Fruit fly (Drosophila melanogaster) whole organism, embryonic: ENCODE results near the gene CG3604.

Experiments used
- Asciz ChIP-seq: fragments of 200-800 bp; sonication (Bioruptor generic); optimal IDR thresholded peaks from 2 replicates; lab custom pipeline; 2017; ENCODE audit warnings: missing biosample characterization, mild to moderate bottlenecking, missing genetic modification characterization, missing genetic modification reagents
- Atf3 ChIP-seq: fragments of 200-800 bp; sonication (Bioruptor generic); optimal IDR thresholded peaks from 3 replicates; lab custom pipeline; 2016; ENCODE audit warnings: missing biosample characterization, missing genetic modification characterization
- CG10431 ChIP-seq: fragments of 200-800 bp; sonication (Bioruptor generic); optimal IDR thresholded peaks from 3 replicates; lab custom pipeline; 2018; ENCODE audit warnings: missing biosample characterization, mild to moderate bottlenecking, missing genetic modification characterization
- CG10543 ChIP-seq: fragments of 200-800 bp; sonication (Bioruptor generic); optimal IDR thresholded peaks from 3 replicates; lab custom pipeline; 2017; ENCODE audit warnings: missing biosample characterization, mild to moderate bottlenecking, missing genetic modification characterization, moderate library complexity
- CG11085 ChIP-seq: fragments of 200-800 bp; sonication (Bioruptor generic); IDR thresholded peaks from 2 replicates; pipeline ENCODE4 v1.3.6; 2022; ENCODE audit warnings: missing biosample characterization, missing genetic modification characterization
- CG11560 ChIP-seq: fragments of 200-800 bp; sonication (Bioruptor generic); IDR thresholded peaks from 3 replicates; pipeline ENCODE4 v1.3.6; 2022; ENCODE audit warnings: missing biosample characterization, missing genetic modification characterization
- CG11723 ChIP-seq: fragments of 200-800 bp; sonication (Bioruptor generic); optimal IDR thresholded peaks from 2 replicates; lab custom pipeline; 2017; ENCODE audit warnings: missing biosample characterization, mild to moderate bottlenecking, missing genetic modification characterization
- CG12155 ChIP-seq: fragments of 200-800 bp; sonication (Bioruptor generic); optimal IDR thresholded peaks from 3 replicates; lab custom pipeline; 2016; ENCODE audit warnings: missing biosample characterization, missing genetic modification characterization
- CG13287 ChIP-seq: fragments of 200-800 bp; sonication (Bioruptor generic); IDR thresholded peaks from 2 replicates; pipeline ENCODE4 v1.3.6; 2022; ENCODE audit warnings: missing biosample characterization, missing genetic modification characterization; ENCODE audit not compliant: partially characterized antibody
- CG13624 ChIP-seq: fragments of 200-800 bp; sonication (Bioruptor generic); optimal IDR thresholded peaks from 2 replicates; lab custom pipeline; 2016; ENCODE audit warnings: missing biosample characterization, missing genetic modification characterization
- CG14441 ChIP-seq: fragments of 200-800 bp; sonication (Bioruptor generic); IDR thresholded peaks from 2 replicates; pipeline ENCODE4 v1.3.6; 2022; ENCODE audit warnings: missing biosample characterization, missing genetic modification characterization
- CG17328 ChIP-seq: fragments of 200-800 bp; sonication (Bioruptor generic); IDR thresholded peaks from 2 replicates; pipeline ENCODE4 v1.3.6; 2022; ENCODE audit warnings: missing biosample characterization, missing genetic modification characterization
- CG17829 ChIP-seq: fragments of 200-800 bp; optimal IDR thresholded peaks from 2 replicates; lab custom pipeline; 2019; ENCODE audit warnings: missing biosample characterization, mild to moderate bottlenecking, missing genetic modification characterization, moderate library complexity
- CG1832 ChIP-seq: fragments of 200-800 bp; sonication (Bioruptor generic); optimal IDR thresholded peaks from 2 replicates; lab custom pipeline; 2017; ENCODE audit warnings: missing biosample characterization, mild to moderate bottlenecking, missing genetic modification characterization, inconsistent platforms
- CG2116 ChIP-seq: fragments of 200-800 bp; sonication (Bioruptor generic); optimal IDR thresholded peaks from 3 replicates; lab custom pipeline; 2018; ENCODE audit warnings: missing biosample characterization, mild to moderate bottlenecking, missing genetic modification characterization
- CG31441 ChIP-seq: fragments of 200-800 bp; sonication (Bioruptor generic); IDR thresholded peaks from 2 replicates; pipeline ENCODE4 v1.3.6; 2022; ENCODE audit warnings: missing biosample characterization, missing genetic modification characterization
- CG32532 ChIP-seq: fragments of 200-800 bp; sonication (Bioruptor generic); IDR thresholded peaks from 2 replicates; pipeline ENCODE4 v1.3.6; 2022; ENCODE audit warnings: missing biosample characterization, missing genetic modification characterization
- CG32767 ChIP-seq: fragments of 200-800 bp; sonication (Bioruptor generic); IDR thresholded peaks from 2 replicates; pipeline ENCODE4 v1.3.6; 2022; ENCODE audit warnings: missing biosample characterization, missing genetic modification characterization
- CG3838 ChIP-seq: fragments of 200-800 bp; sonication (Bioruptor generic); optimal IDR thresholded peaks from 3 replicates; lab custom pipeline; 2016; ENCODE audit warnings: missing biosample characterization, missing genetic modification characterization
- CG6683 ChIP-seq: fragments of 200-800 bp; sonication (Bioruptor generic); optimal IDR thresholded peaks from 2 replicates; lab custom pipeline; 2017; ENCODE audit warnings: missing biosample characterization, mild to moderate bottlenecking, missing genetic modification characterization, missing genetic modification reagents
- CG6854 ChIP-seq: fragments of 200-800 bp; sonication (Bioruptor generic); optimal IDR thresholded peaks from 3 replicates; lab custom pipeline; 2017; ENCODE audit warnings: missing biosample characterization, mild to moderate bottlenecking, missing genetic modification characterization
- CG7271 ChIP-seq: fragments of 200-800 bp; sonication (Bioruptor generic); optimal IDR thresholded peaks from 2 replicates; lab custom pipeline; 2018; ENCODE audit warnings: missing biosample characterization, mild to moderate bottlenecking, missing genetic modification characterization, moderate library complexity
- CG7372 ChIP-seq: fragments of 200-800 bp; sonication (Bioruptor generic); IDR thresholded peaks from 2 replicates; pipeline ENCODE4 v1.3.6; 2022; ENCODE audit warnings: missing biosample characterization, missing genetic modification characterization
- CG8388 ChIP-seq: fragments of 200-800 bp; sonication (Bioruptor generic); optimal IDR thresholded peaks from 2 replicates; lab custom pipeline; 2019; ENCODE audit warnings: missing biosample characterization, mild to moderate bottlenecking, missing genetic modification characterization, moderate library complexity
- CG9215 ChIP-seq: fragments of 200-800 bp; sonication (Bioruptor generic); IDR thresholded peaks from 2 replicates; pipeline ENCODE4 v1.3.6; 2022; ENCODE audit warnings: missing biosample characterization, missing genetic modification characterization
- CG9609 ChIP-seq: fragments of 200-800 bp; sonication (Bioruptor generic); optimal IDR thresholded peaks from 3 replicates; lab custom pipeline; 2016; ENCODE audit warnings: missing biosample characterization, missing genetic modification characterization
- Chrac-16 ChIP-seq: fragments of 200-800 bp; sonication (Bioruptor generic); optimal IDR thresholded peaks from 3 replicates; lab custom pipeline; 2016; ENCODE audit warnings: missing biosample characterization, missing genetic modification characterization
- Doc3 ChIP-seq: fragments of 200-800 bp; sonication (Bioruptor generic); IDR thresholded peaks from 3 replicates; pipeline ENCODE4 v1.3.6; 2022; ENCODE audit warnings: missing biosample characterization, missing genetic modification characterization; ENCODE audit not compliant: partially characterized antibody
- Gug ChIP-seq: fragments of 200-800 bp; sonication (Bioruptor generic); IDR thresholded peaks from 4 replicates; pipeline ENCODE4 v1.3.6; 2022; ENCODE audit warnings: missing biosample characterization, missing genetic modification characterization
- HHEX ChIP-seq: fragments of 200-800 bp; sonication (Bioruptor generic); optimal IDR thresholded peaks from 3 replicates; lab custom pipeline; 2017; ENCODE audit warnings: missing biosample characterization, mild to moderate bottlenecking, missing genetic modification characterization, missing genetic modification reagents
- Hmr ChIP-seq: fragments of 200-800 bp; sonication (Bioruptor generic); optimal IDR thresholded peaks from 3 replicates; lab custom pipeline; 2017; ENCODE audit warnings: mild to moderate bottlenecking, missing biosample characterization, missing genetic modification reagents, missing genetic modification characterization
- Hr3 ChIP-seq: fragments of 200-800 bp; sonication (Bioruptor generic); optimal IDR thresholded peaks from 3 replicates; lab custom pipeline; 2016; ENCODE audit warnings: missing biosample characterization, missing genetic modification characterization
- Lhr ChIP-seq: fragments of 200-800 bp; sonication (Bioruptor generic); optimal IDR thresholded peaks from 3 replicates; lab custom pipeline; 2017; ENCODE audit warnings: mild to moderate bottlenecking, missing biosample characterization, missing genetic modification reagents, missing genetic modification characterization
- Oaz ChIP-seq: fragments of 200-800 bp; sonication (Bioruptor generic); IDR thresholded peaks from 2 replicates; pipeline ENCODE4 v1.3.6; 2022; ENCODE audit warnings: missing biosample characterization, missing genetic modification characterization
- Sry-δ ChIP-seq: fragments of 200-800 bp; sonication (Bioruptor generic); optimal IDR thresholded peaks from 2 replicates; lab custom pipeline; 2016; ENCODE audit warnings: missing biosample characterization, missing genetic modification characterization
- Ssrp ChIP-seq: fragments of 200-800 bp; sonication (Bioruptor generic); optimal IDR thresholded peaks from 2 replicates; lab custom pipeline; 2018; ENCODE audit warnings: missing biosample characterization, mild to moderate bottlenecking, missing genetic modification characterization, moderate library complexity
- abd-A ChIP-seq: fragments of 200-800 bp; sonication (Bioruptor generic); optimal IDR thresholded peaks from 3 replicates; lab custom pipeline; 2019; ENCODE audit warnings: missing biosample characterization, mild to moderate bottlenecking, missing genetic modification characterization, moderate library complexity
- crc ChIP-seq: fragments of 200-800 bp; sonication (Bioruptor generic); optimal IDR thresholded peaks from 2 replicates; lab custom pipeline; 2016; ENCODE audit warnings: missing biosample characterization, missing genetic modification characterization
- dan ChIP-seq: fragments of 200-800 bp; sonication (Bioruptor generic); IDR thresholded peaks from 2 replicates; pipeline ENCODE4 v1.3.6; 2022; ENCODE audit warnings: missing biosample characterization, missing genetic modification characterization
- dm ChIP-seq: fragments of 200-800 bp; sonication (Bioruptor generic); optimal IDR thresholded peaks from 3 replicates; lab custom pipeline; 2016; ENCODE audit warnings: missing biosample characterization, missing genetic modification characterization
- fu2 ChIP-seq: fragments of 200-800 bp; sonication (Bioruptor generic); optimal IDR thresholded peaks from 2 replicates; lab custom pipeline; 2016; ENCODE audit warnings: missing biosample characterization, missing genetic modification characterization
- gfzf ChIP-seq: fragments of 200-800 bp; sonication (Bioruptor generic); optimal IDR thresholded peaks from 2 replicates; lab custom pipeline; 2016; ENCODE audit warnings: missing biosample characterization, mild to moderate bottlenecking, missing genetic modification characterization, moderate library complexity
- grn ChIP-seq: fragments of 200-800 bp; sonication (Bioruptor generic); optimal IDR thresholded peaks from 3 replicates; lab custom pipeline; 2017; ENCODE audit warnings: missing biosample characterization, missing genetic modification characterization
- gro ChIP-seq: fragments of 200-800 bp; sonication (Bioruptor generic); optimal IDR thresholded peaks from 2 replicates; lab custom pipeline; 2016; ENCODE audit warnings: missing biosample characterization, missing genetic modification characterization
- jumu ChIP-seq: fragments of 200-800 bp; sonication (Bioruptor generic); optimal IDR thresholded peaks from 3 replicates; lab custom pipeline; 2016; ENCODE audit warnings: missing biosample characterization, missing genetic modification characterization
- lilli ChIP-seq: fragments of 200-800 bp; sonication (Bioruptor generic); optimal IDR thresholded peaks from 3 replicates; lab custom pipeline; 2016; ENCODE audit warnings: missing biosample characterization, missing genetic modification characterization
- pho ChIP-seq: fragments of 200-800 bp; sonication (Bioruptor generic); optimal IDR thresholded peaks from 2 replicates; lab custom pipeline; 2016; ENCODE audit warnings: missing biosample characterization, missing genetic modification characterization
- rib ChIP-seq: fragments of 200-800 bp; sonication (Bioruptor generic); IDR thresholded peaks from 2 replicates; pipeline ENCODE4 v1.3.6; 2022; ENCODE audit warnings: missing biosample characterization, missing genetic modification characterization
- ro ChIP-seq: fragments of 200-800 bp; sonication (Bioruptor generic); IDR thresholded peaks from 2 replicates; pipeline ENCODE4 v1.3.6; 2022; ENCODE audit warnings: missing biosample characterization, missing genetic modification characterization
- row ChIP-seq: fragments of 200-800 bp; sonication (Bioruptor generic); IDR thresholded peaks from 3 replicates; pipeline ENCODE4 v1.3.6; 2022; ENCODE audit warnings: missing biosample characterization, missing genetic modification characterization
- salm ChIP-seq: fragments of 200-800 bp; sonication (Bioruptor generic); optimal IDR thresholded peaks from 2 replicates; lab custom pipeline; 2018; ENCODE audit warnings: missing biosample characterization, mild to moderate bottlenecking, missing genetic modification characterization
- tup ChIP-seq: fragments of 200-800 bp; sonication (Bioruptor generic); optimal IDR thresholded peaks from 2 replicates; lab custom pipeline; 2016; ENCODE audit warnings: missing biosample characterization, mild to moderate bottlenecking, missing genetic modification characterization, moderate library complexity

Gene CG3604

DNA sequence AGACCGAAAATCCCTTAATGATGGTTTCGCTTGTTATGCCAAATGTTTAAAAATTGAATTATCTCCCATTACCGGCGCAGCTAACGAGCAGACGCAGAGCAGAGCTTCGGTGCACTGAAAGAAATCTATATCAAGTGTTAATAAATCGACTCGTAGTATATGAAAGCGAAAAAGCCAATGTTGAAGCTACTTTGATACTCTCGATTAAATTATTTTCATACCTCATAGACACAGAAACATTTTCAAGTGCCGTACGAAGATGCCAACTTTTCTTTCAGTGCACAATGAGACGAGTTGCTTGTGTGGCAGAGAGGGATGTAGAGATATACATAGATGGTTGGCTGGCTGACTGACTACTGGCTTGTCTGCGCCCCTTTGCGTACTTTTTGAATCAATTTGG is 21.9 kb downstream of the CG3604 start (continued):
- no peak for TF ChIP-seq Ssrp (tag; lab: Kevin White, UChicago)
- TF ChIP-seq CG7271 (tag; lab: Kevin White, UChicago), result no peak
- TF ChIP-seq CG12155 (GFP tag; lab: Kevin White, UChicago), result no peak
- no peak for TF ChIP-seq CG32767 (GFP tag; lab: Robert Waterston, UW)
- no peak for TF ChIP-seq rib
- no peak for TF ChIP-seq CG11085
- no peak for TF ChIP-seq gfzf (GFP tag; lab: Kevin White, UChicago)
- no peak for TF ChIP-seq dm (GFP tag; lab: Kevin White, UChicago)
- TF ChIP-seq tup (GFP tag; lab: Kevin White, UChicago), result no peak
- no peak for TF ChIP-seq Atf3 (GFP tag; lab: Kevin White, UChicago)
- TF ChIP-seq crc, result no peak
- no peak for TF ChIP-seq pho (GFP tag; lab: Kevin White, UChicago)
- TF ChIP-seq CG9215 (GFP tag; lab: Robert Waterston, UW), result no peak
- TF ChIP-seq row (GFP tag; lab: Robert Waterston, UW), result peak; percentile 61; the same call in 2 of the 3 replicates
- TF ChIP-seq CG14441 (GFP tag; lab: Robert Waterston, UW), result 0 out of 2 replicates have a peak, but pooled peaks have one; percentile 20
- no peak for TF ChIP-seq Oaz (GFP tag; lab: Robert Waterston, UW)
- TF ChIP-seq HHEX (GFP tag; lab: Kevin White, UChicago), result no peak
- no peak for TF ChIP-seq abd-A (tag; lab: Kevin White, UChicago)
- TF ChIP-seq ro (GFP tag; lab: Robert Waterston, UW), result no peak
- TF ChIP-seq jumu (GFP tag; lab: Kevin White, UChicago), result no peak
- TF ChIP-seq grn, result no peak
- TF ChIP-seq CG6683 (GFP tag; lab: Kevin White, UChicago), result no peak
- TF ChIP-seq CG11560 (tag; lab: Robert Waterston, UW), result no peak
- peak; percentile 9 for TF ChIP-seq lilli
- peak; percentile 39 for TF ChIP-seq CG8388 (GFP tag; lab: Kevin White, UChicago)
- TF ChIP-seq CG32532 (GFP tag; lab: Robert Waterston, UW), result no peak
- 0 out of 2 replicates have a peak, but pooled peaks have one; percentile 34 for TF ChIP-seq CG7372
- TF ChIP-seq Lhr, result peak; percentile 1
- no peak for TF ChIP-seq CG10431 (GFP tag; lab: Kevin White, UChicago)
- no peak for TF ChIP-seq Hr3 (GFP tag; lab: Kevin White, UChicago)
- no peak for TF ChIP-seq CG11723 (GFP tag; lab: Kevin White, UChicago)
- peak; percentile 35; the same call in 1 of the 2 replicates for TF ChIP-seq CG17328 (GFP tag; lab: Robert Waterston, UW)
- no peak for TF ChIP-seq salm (tag; lab: Kevin White, UChicago)
- no peak for TF ChIP-seq CG1832
- TF ChIP-seq CG17829, result peak; percentile 52
- TF ChIP-seq Chrac-16, result peak; percentile 24
- TF ChIP-seq Hmr (GFP tag; lab: Kevin White, UChicago), result no peak
- TF ChIP-seq gro (GFP tag; lab: Kevin White, UChicago), result no peak
- no peak for TF ChIP-seq CG3838 (GFP tag; lab: Kevin White, UChicago)
- TF ChIP-seq fu2 (GFP tag; lab: Kevin White, UChicago), result no peak
- TF ChIP-seq Asciz (GFP tag; lab: Kevin White, UChicago), result no peak
- TF ChIP-seq CG2116, result no peak
- TF ChIP-seq CG6854, result no peak
- TF ChIP-seq CG13287 (GFP tag; lab: Robert Waterston, UW), result no peak
- TF ChIP-seq dan, result no peak
- peak; percentile 48; the same call in 1 of the 2 replicates for TF ChIP-seq CG31441
- TF ChIP-seq Doc3, result no peak
- TF ChIP-seq CG9609 (GFP tag; lab: Kevin White, UChicago), result no peak
- no peak for TF ChIP-seq Gug
- TF ChIP-seq CG10543, result no peak
- TF ChIP-seq CG13624 (GFP tag; lab: Kevin White, UChicago), result no peak
- TF ChIP-seq Sry-δ, result no peak
